Fruit fly (Drosophila melanogaster) whole organism, embryonic: Measurements from ENCODE around the gene CycA.

ENCODE experiments used
- B-H1 ChIP-seq: fragments of 200-800 bp; sonication (Bioruptor generic); IDR thresholded peaks from 3 replicates; pipeline ENCODE4 v1.3.6; 2022; ENCODE audit warnings: missing biosample characterization, missing genetic modification characterization
- Bgb ChIP-seq: fragments of 200-800 bp; sonication (Bioruptor generic); IDR thresholded peaks from 2 replicates; pipeline ENCODE4 v1.3.6; 2022; ENCODE audit warnings: missing biosample characterization, missing genetic modification characterization; ENCODE audit not compliant: partially characterized antibody
- CG10267 ChIP-seq: fragments of 200-800 bp; sonication (Bioruptor generic); optimal IDR thresholded peaks from 2 replicates; lab custom pipeline; 2018; ENCODE audit warnings: missing biosample characterization, mild to moderate bottlenecking, missing genetic modification characterization, moderate library complexity
- CG11398 ChIP-seq: fragments of 200-800 bp; sonication (Bioruptor generic); optimal IDR thresholded peaks from 2 replicates; lab custom pipeline; 2016; ENCODE audit warnings: missing biosample characterization, missing genetic modification characterization
- CG13894 ChIP-seq: fragments of 200-800 bp; sonication (Bioruptor generic); optimal IDR thresholded peaks from 3 replicates; lab custom pipeline; 2018; ENCODE audit warnings: missing biosample characterization, mild to moderate bottlenecking, missing genetic modification characterization, moderate library complexity
- CG15269 ChIP-seq: fragments of 200-800 bp; sonication (Bioruptor generic); optimal IDR thresholded peaks from 2 replicates; lab custom pipeline; 2018; ENCODE audit warnings: missing biosample characterization, mild to moderate bottlenecking, missing genetic modification characterization, moderate library complexity
- CG15514 ChIP-seq: fragments of 200-800 bp; sonication (Bioruptor generic); optimal IDR thresholded peaks from 3 replicates; lab custom pipeline; 2017; ENCODE audit warnings: missing biosample characterization, missing genetic modification characterization, mild to moderate bottlenecking, moderate library complexity, missing genetic modification reagents
- CG15601 ChIP-seq: fragments of 200-800 bp; sonication (Bioruptor generic); optimal IDR thresholded peaks from 3 replicates; lab custom pipeline; 2019; ENCODE audit warnings: missing biosample characterization, mild to moderate bottlenecking, missing genetic modification characterization, moderate library complexity
- CG17361 ChIP-seq: fragments of 200-800 bp; sonication (Bioruptor generic); IDR thresholded peaks from 3 replicates; pipeline ENCODE4 v1.3.6; 2022; ENCODE audit warnings: missing biosample characterization, missing genetic modification characterization
- CG1832 ChIP-seq: fragments of 200-800 bp; sonication (Bioruptor generic); optimal IDR thresholded peaks from 2 replicates; lab custom pipeline; 2017; ENCODE audit warnings: missing biosample characterization, mild to moderate bottlenecking, missing genetic modification characterization, inconsistent platforms
- CG31441 ChIP-seq: fragments of 200-800 bp; sonication (Bioruptor generic); IDR thresholded peaks from 2 replicates; pipeline ENCODE4 v1.3.6; 2022; ENCODE audit warnings: missing biosample characterization, missing genetic modification characterization
- CG3281 ChIP-seq: fragments of 200-800 bp; sonication (Bioruptor generic); optimal IDR thresholded peaks from 3 replicates; lab custom pipeline; 2017; ENCODE audit warnings: missing biosample characterization, mild to moderate bottlenecking, missing genetic modification characterization
- CG4617 ChIP-seq: fragments of 200-800 bp; sonication (Bioruptor generic); optimal IDR thresholded peaks from 3 replicates; lab custom pipeline; 2016; ENCODE audit warnings: missing biosample characterization, missing genetic modification characterization, borderline replicate concordance
- CG4820 ChIP-seq: fragments of 200-800 bp; sonication (Bioruptor generic); optimal IDR thresholded peaks from 3 replicates; lab custom pipeline; 2016; ENCODE audit warnings: missing biosample characterization, missing genetic modification characterization
- CG6813 ChIP-seq: fragments of 200-800 bp; sonication (Bioruptor generic); optimal IDR thresholded peaks from 2 replicates; lab custom pipeline; 2017; ENCODE audit warnings: missing biosample characterization, missing genetic modification characterization, mild to moderate bottlenecking, moderate library complexity, missing genetic modification reagents
- CG8089 ChIP-seq: fragments of 200-800 bp; sonication (Bioruptor generic); optimal IDR thresholded peaks from 3 replicates; lab custom pipeline; 2016; ENCODE audit warnings: missing biosample characterization, missing genetic modification characterization
- CG8924 ChIP-seq: fragments of 200-800 bp; optimal IDR thresholded peaks from 3 replicates; lab custom pipeline; 2019; ENCODE audit warnings: missing biosample characterization, mild to moderate bottlenecking, missing genetic modification characterization, moderate library complexity
- CG8944 ChIP-seq: fragments of 200-800 bp; sonication (Bioruptor generic); optimal IDR thresholded peaks from 3 replicates; lab custom pipeline; 2016; ENCODE audit warnings: missing biosample characterization, missing genetic modification characterization
- CTCF ChIP-seq: fragments of 200-800 bp; sonication (Bioruptor generic); optimal IDR thresholded peaks from 2 replicates; lab custom pipeline; 2017; ENCODE audit warnings: missing biosample characterization, mild to moderate bottlenecking, missing genetic modification characterization, moderate library complexity
- Camta ChIP-seq: fragments of 200-800 bp; sonication (Bioruptor generic); optimal IDR thresholded peaks from 2 replicates; lab custom pipeline; 2016; ENCODE audit warnings: missing biosample characterization, missing genetic modification characterization
- CrebB ChIP-seq: fragments of 200-800 bp; sonication (Bioruptor generic); optimal IDR thresholded peaks from 3 replicates; lab custom pipeline; 2018; ENCODE audit warnings: missing biosample characterization, mild to moderate bottlenecking, missing genetic modification characterization
- HHEX ChIP-seq: fragments of 200-800 bp; sonication (Bioruptor generic); optimal IDR thresholded peaks from 3 replicates; lab custom pipeline; 2017; ENCODE audit warnings: missing biosample characterization, mild to moderate bottlenecking, missing genetic modification characterization, missing genetic modification reagents
- MBD-R2 ChIP-seq: fragments of 200-800 bp; sonication (Bioruptor generic); IDR thresholded peaks from 2 replicates; pipeline ENCODE4 v1.3.6; 2022; ENCODE audit warnings: missing biosample characterization, missing genetic modification characterization
- MTF-1 ChIP-seq: fragments of 200-800 bp; sonication (Bioruptor generic); optimal IDR thresholded peaks from 2 replicates; lab custom pipeline; 2018; ENCODE audit warnings: missing biosample characterization, mild to moderate bottlenecking, missing genetic modification characterization, borderline replicate concordance
- Myb ChIP-seq: fragments of 200-800 bp; sonication (Bioruptor generic); optimal IDR thresholded peaks from 2 replicates; lab custom pipeline; 2016; ENCODE audit warnings: missing biosample characterization, missing genetic modification characterization
- Nf-YC ChIP-seq: fragments of 200-800 bp; optimal IDR thresholded peaks from 3 replicates; lab custom pipeline; 2019; ENCODE audit warnings: missing biosample characterization, mild to moderate bottlenecking, missing genetic modification characterization, moderate library complexity
- Oli ChIP-seq: fragments of 200-800 bp; sonication (Bioruptor generic); optimal IDR thresholded peaks from 2 replicates; lab custom pipeline; 2018; ENCODE audit warnings: missing biosample characterization, mild to moderate bottlenecking, missing genetic modification characterization, moderate library complexity
- Poxn ChIP-seq: fragments of 200-800 bp; sonication (Bioruptor generic); IDR thresholded peaks from 2 replicates; pipeline ENCODE4 v1.3.6; 2022; ENCODE audit warnings: missing biosample characterization, missing genetic modification characterization
- Stat92E ChIP-seq, 3 experiments: fragments of >200 bp in 2 of 3; fragments of 200-800 bp in 1 of 3; sonication (Bioruptor generic) in 1 of 3; optimal IDR thresholded peaks; 2 replicates each; lab custom pipeline; 2017 to 2019; ENCODE audit warnings: missing biosample characterization in 3 of 3, missing genetic modification characterization in 3 of 3, mild to moderate bottlenecking in 1 of 3, moderate library complexity in 1 of 3
- Tbp ChIP-seq: fragments of >200 bp; optimal IDR thresholded peaks from 2 replicates; lab custom pipeline; 2018; ENCODE audit warnings: missing biosample characterization, missing genetic modification characterization
- YL-1 ChIP-seq: fragments of 200-800 bp; sonication (Bioruptor generic); optimal IDR thresholded peaks from 3 replicates; lab custom pipeline; 2017; ENCODE audit warnings: missing biosample characterization, mild to moderate bottlenecking, missing genetic modification characterization
- cad ChIP-seq: fragments of >200 bp; optimal IDR thresholded peaks from 2 replicates; lab custom pipeline; 2017; ENCODE audit warnings: missing biosample characterization, missing genetic modification characterization
- da ChIP-seq: fragments of 200-800 bp; sonication (Bioruptor generic); optimal IDR thresholded peaks from 2 replicates; lab custom pipeline; 2016; ENCODE audit warnings: missing biosample characterization, missing genetic modification characterization
- eyg ChIP-seq: fragments of 200-800 bp; sonication (Bioruptor generic); optimal IDR thresholded peaks from 3 replicates; lab custom pipeline; 2016; ENCODE audit warnings: missing biosample characterization, missing genetic modification characterization
- fd64A ChIP-seq: fragments of 200-800 bp; sonication (Bioruptor generic); optimal IDR thresholded peaks from 3 replicates; lab custom pipeline; 2018; ENCODE audit warnings: missing biosample characterization, mild to moderate bottlenecking, missing genetic modification characterization
- grn ChIP-seq: fragments of 200-800 bp; sonication (Bioruptor generic); optimal IDR thresholded peaks from 3 replicates; lab custom pipeline; 2017; ENCODE audit warnings: missing biosample characterization, missing genetic modification characterization
- ham ChIP-seq: fragments of 200-800 bp; sonication (Bioruptor generic); IDR thresholded peaks from 2 replicates; pipeline ENCODE4 v1.3.6; 2022; ENCODE audit warnings: missing biosample characterization, missing genetic modification characterization
- hbn ChIP-seq: fragments of 200-800 bp; sonication (Bioruptor generic); IDR thresholded peaks from 2 replicates; pipeline ENCODE4 v1.3.6; 2022; ENCODE audit warnings: missing biosample characterization, missing genetic modification characterization; ENCODE audit not compliant: partially characterized antibody
- insv ChIP-seq, 2 experiments: fragments of 200-800 bp; sonication (Bioruptor generic); optimal IDR thresholded peaks; 3 replicates each; lab custom pipeline; 2016 to 2018; ENCODE audit warnings: missing biosample characterization in 2 of 2, missing genetic modification characterization in 2 of 2
- kni ChIP-seq: fragments of 200-800 bp; sonication (Bioruptor generic); optimal IDR thresholded peaks from 3 replicates; lab custom pipeline; 2017; ENCODE audit warnings: mild to moderate bottlenecking, missing biosample characterization, missing genetic modification reagents, missing genetic modification characterization
- lilli ChIP-seq: fragments of 200-800 bp; sonication (Bioruptor generic); optimal IDR thresholded peaks from 3 replicates; lab custom pipeline; 2016; ENCODE audit warnings: missing biosample characterization, missing genetic modification characterization
- nmo ChIP-seq: fragments of 200-800 bp; sonication (Bioruptor generic); optimal IDR thresholded peaks from 2 replicates; lab custom pipeline; 2018; ENCODE audit warnings: missing biosample characterization, mild to moderate bottlenecking, missing genetic modification characterization, moderate library complexity
- pfk ChIP-seq: fragments of 200-800 bp; sonication (Bioruptor generic); optimal IDR thresholded peaks from 2 replicates; lab custom pipeline; 2018; ENCODE audit warnings: missing biosample characterization, mild to moderate bottlenecking, missing genetic modification characterization, moderate library complexity
- pita ChIP-seq: fragments of 200-800 bp; sonication (Bioruptor generic); optimal IDR thresholded peaks from 2 replicates; lab custom pipeline; 2017; ENCODE audit warnings: missing biosample characterization, mild to moderate bottlenecking, missing genetic modification characterization
- pros ChIP-seq: fragments of 200-800 bp; sonication (Bioruptor generic); optimal IDR thresholded peaks from 3 replicates; lab custom pipeline; 2019; ENCODE audit warnings: missing biosample characterization, mild to moderate bottlenecking, missing genetic modification characterization, moderate library complexity
- ranshi ChIP-seq: fragments of 200-800 bp; sonication (Bioruptor generic); IDR thresholded peaks from 2 replicates; pipeline ENCODE4 v1.3.6; 2022; ENCODE audit warnings: missing biosample characterization, missing genetic modification characterization
- sens-2 ChIP-seq: fragments of 200-800 bp; sonication (Bioruptor generic); IDR thresholded peaks from 2 replicates; pipeline ENCODE4 v1.3.6; 2022; ENCODE audit warnings: missing biosample characterization, missing genetic modification characterization
- slou ChIP-seq: fragments of 200-800 bp; sonication (Bioruptor generic); optimal IDR thresholded peaks from 3 replicates; lab custom pipeline; 2016; ENCODE audit warnings: missing biosample characterization, missing genetic modification characterization
- sna ChIP-seq: fragments of 200-800 bp; sonication (Bioruptor generic); IDR thresholded peaks from 2 replicates; pipeline ENCODE4 v1.3.6; 2022; ENCODE audit warnings: missing biosample characterization, missing genetic modification characterization; ENCODE audit not compliant: partially characterized antibody
- tna ChIP-seq: fragments of 200-800 bp; sonication (Bioruptor generic); IDR thresholded peaks from 2 replicates; pipeline ENCODE4 v1.3.6; 2022; ENCODE audit warnings: missing biosample characterization, missing genetic modification characterization; ENCODE audit not compliant: partially characterized antibody
- trh ChIP-seq: fragments of 200-800 bp; sonication (Bioruptor generic); optimal IDR thresholded peaks from 2 replicates; lab custom pipeline; 2016; ENCODE audit warnings: missing biosample characterization, missing genetic modification characterization

Gene CycA

dm6 chr3L:11833296-11833717, at the start of gene CycA (continued):
- no peak for TF ChIP-seq CG31441 (GFP tag; lab: Robert Waterston, UW)
- TF ChIP-seq Tbp, result no peak
- TF ChIP-seq CG4617, result peak; percentile 29
- TF ChIP-seq lilli, result peak; percentile 0
- no peak for TF ChIP-seq MTF-1
- TF ChIP-seq pita (GFP tag; lab: Kevin White, UChicago), result no peak
- TF ChIP-seq hbn (GFP tag; lab: Robert Waterston, UW), result peak; percentile 78
- TF ChIP-seq CG8944, result no peak
- TF ChIP-seq CrebB (tag; lab: Kevin White, UChicago), result no peak
- peak; percentile 66 for TF ChIP-seq CG8924 (tag; lab: Kevin White, UChicago)
- TF ChIP-seq CG15601 (tag; lab: Kevin White, UChicago), result peak; percentile 51
- no peak for TF ChIP-seq grn (GFP tag; lab: Kevin White, UChicago)
- TF ChIP-seq CG15269 (tag; lab: Kevin White, UChicago), result no peak
- no peak for TF ChIP-seq pros (GFP tag; lab: Kevin White, UChicago)
- TF ChIP-seq da (GFP tag; lab: Kevin White, UChicago), result no peak
- TF ChIP-seq CG11398 (GFP tag; lab: Kevin White, UChicago), result no peak
- TF ChIP-seq CG17361 (GFP tag; lab: Robert Waterston, UW), result no peak
- TF ChIP-seq slou (GFP tag; lab: Kevin White, UChicago), result no peak
- TF ChIP-seq HHEX, result no peak
- peak; percentile 50 for TF ChIP-seq nmo
- TF ChIP-seq fd64A, result no peak
- peak; percentile 42 for TF ChIP-seq MBD-R2 (GFP tag; lab: Robert Waterston, UW)
- TF ChIP-seq Nf-YC, result no peak
- no peak for TF ChIP-seq sens-2 (GFP tag; lab: Robert Waterston, UW)
- TF ChIP-seq B-H1 (GFP tag; lab: Robert Waterston, UW), result no peak
- TF ChIP-seq CG13894, result no peak
- no peak for TF ChIP-seq ham
- TF ChIP-seq Poxn, result no peak
- peak; percentile 66 for TF ChIP-seq CG15514 (GFP tag; lab: Kevin White, UChicago)
- TF ChIP-seq YL-1 (GFP tag; lab: Kevin White, UChicago), result peak; percentile 53
- peak in 1 of 3 experiments; percentile 69 for TF ChIP-seq Stat92E (GFP tag; optimal IDR thresholded peaks at IDR 0.05; lab: Kevin White, UChicago)
- peak; percentile 62 for TF ChIP-seq CG10267 (tag; lab: Kevin White, UChicago)
- peak; percentile 82 for TF ChIP-seq tna (GFP tag; lab: Robert Waterston, UW)
- no peak for TF ChIP-seq CG1832
- no peak for TF ChIP-seq trh (GFP tag; lab: Kevin White, UChicago)
- peak; percentile 85 for TF ChIP-seq Myb (GFP tag; lab: Kevin White, UChicago)
- TF ChIP-seq Oli (tag; lab: Kevin White, UChicago), result no peak
- no peak for TF ChIP-seq eyg
- TF ChIP-seq pfk, result no peak
- no peak for TF ChIP-seq kni (GFP tag; lab: Kevin White, UChicago)
- TF ChIP-seq cad (GFP tag; lab: Kevin White, UChicago), result no peak
- peak in 1 of 2 experiments; percentile 28 for TF ChIP-seq insv (GFP tag; optimal IDR thresholded peaks at IDR 0.05; lab: Kevin White, UChicago)
- TF ChIP-seq Camta, result peak; percentile 6
- no peak for TF ChIP-seq CG3281 (GFP tag; lab: Kevin White, UChicago)
- 0 out of 2 replicates have a peak, but pooled peaks have one; percentile 2 for TF ChIP-seq ranshi (GFP tag; lab: Robert Waterston, UW)
- peak; percentile 3 for TF ChIP-seq CTCF (GFP tag; lab: Kevin White, UChicago)
- TF ChIP-seq CG8089, result no peak
- no peak for TF ChIP-seq CG4820 (GFP tag; lab: Kevin White, UChicago)
- peak; percentile 92 for TF ChIP-seq Bgb (GFP tag; lab: Robert Waterston, UW)
- TF ChIP-seq sna, result peak; percentile 77
- TF ChIP-seq CG6813 (GFP tag; lab: Kevin White, UChicago), result no peak
